Worm (Caenorhabditis elegans) whole organism, late embryonic: ENCODE measurements around the gene marc-5.

Source experiments
- F13H6.1 ChIP-seq: sonication (generic microtip); optimal IDR thresholded peaks from 2 replicates; lab custom pipeline; 2016; ENCODE audit warnings: missing genetic modification characterization, missing compliant biosample characterization
- K02D7.2 ChIP-seq: sonication (generic microtip); optimal IDR thresholded peaks from 2 replicates; lab custom pipeline; 2017; ENCODE audit warnings: mild to moderate bottlenecking, missing genetic modification characterization, missing compliant biosample characterization
- ahr-1 ChIP-seq: sonication (generic microtip); optimal IDR thresholded peaks from 2 replicates; lab custom pipeline; 2016; ENCODE audit warnings: missing genetic modification characterization, missing compliant biosample characterization
- ceh-22 ChIP-seq: sonication (generic microtip); optimal IDR thresholded peaks from 2 replicates; lab custom pipeline; 2017; ENCODE audit warnings: missing biosample characterization, missing genetic modification characterization
- ceh-31 ChIP-seq: sonication (generic microtip); optimal IDR thresholded peaks from 2 replicates; lab custom pipeline; 2016; ENCODE audit warnings: missing genetic modification characterization, missing compliant biosample characterization
- ceh-45 ChIP-seq: fragments of 200-800 bp; sonication (Bioruptor generic); IDR thresholded peaks from 2 replicates; pipeline ENCODE4 v1.3.6; 2022; ENCODE audit warnings: missing genetic modification reagents, missing genetic modification characterization, missing compliant biosample characterization
- ceh-48 ChIP-seq: sonication (generic microtip); optimal IDR thresholded peaks from 2 replicates; lab custom pipeline; 2016; ENCODE audit warnings: missing genetic modification characterization, inconsistent platforms, missing compliant biosample characterization
- ceh-6 ChIP-seq: fragments of 200-800 bp; sonication (Bioruptor generic); optimal IDR thresholded peaks from 2 replicates; lab custom pipeline; 2018; ENCODE audit warnings: mild to moderate bottlenecking, missing genetic modification characterization, missing compliant biosample characterization
- ceh-9 ChIP-seq: sonication (generic microtip); optimal IDR thresholded peaks from 2 replicates; lab custom pipeline; 2016; ENCODE audit warnings: mild to moderate bottlenecking, missing genetic modification characterization, inconsistent platforms, missing compliant biosample characterization
- che-1 ChIP-seq: sonication (generic microtip); optimal IDR thresholded peaks from 2 replicates; lab custom pipeline; 2016; ENCODE audit warnings: mild to moderate bottlenecking, missing genetic modification characterization, missing compliant biosample characterization
- elt-2 ChIP-seq: sonication (generic microtip); optimal IDR thresholded peaks from 2 replicates; lab custom pipeline; 2016; ENCODE audit warnings: missing genetic modification reagents, missing genetic modification characterization, missing compliant biosample characterization
- elt-4 ChIP-seq: sonication (generic microtip); optimal IDR thresholded peaks from 2 replicates; lab custom pipeline; 2016; ENCODE audit warnings: missing genetic modification characterization, missing compliant biosample characterization
- fax-1 ChIP-seq: sonication (generic microtip); optimal IDR thresholded peaks from 2 replicates; lab custom pipeline; 2016; ENCODE audit warnings: missing genotype, missing genetic modification characterization, missing compliant biosample characterization
- fkh-10 ChIP-seq: fragments of 150-350 bp; optimal IDR thresholded peaks from 2 replicates; lab custom pipeline; 2014; ENCODE audit warnings: missing biosample characterization, missing genetic modification reagents, missing genetic modification characterization
- fkh-6 ChIP-seq: sonication (generic microtip); optimal IDR thresholded peaks from 2 replicates; lab custom pipeline; 2016; ENCODE audit warnings: missing genetic modification characterization, missing compliant biosample characterization
- gmeb-2 ChIP-seq: sonication (generic microtip); optimal IDR thresholded peaks from 2 replicates; lab custom pipeline; 2016; ENCODE audit warnings: missing genetic modification characterization, inconsistent platforms, missing compliant biosample characterization
- hlh-13 ChIP-seq: fragments of 200-800 bp; sonication (Bioruptor generic); optimal IDR thresholded peaks from 2 replicates; lab custom pipeline; 2018; ENCODE audit warnings: mild to moderate bottlenecking, missing genetic modification characterization, missing compliant biosample characterization
- hlh-30 ChIP-seq: sonication (generic microtip); optimal IDR thresholded peaks from 2 replicates; lab custom pipeline; 2017; ENCODE audit warnings: antibody characterized with exemption, missing genetic modification characterization, missing compliant biosample characterization; ENCODE audit not compliant: insufficient read depth
- hlh-8 ChIP-seq: sonication (generic microtip); optimal IDR thresholded peaks from 2 replicates; lab custom pipeline; 2016; ENCODE audit warnings: missing genotype, missing genetic modification characterization, missing compliant biosample characterization
- lim-6 ChIP-seq: sonication (generic microtip); optimal IDR thresholded peaks from 2 replicates; lab custom pipeline; 2016; ENCODE audit warnings: missing genetic modification characterization, missing compliant biosample characterization
- lin-11 ChIP-seq: fragments of 200-800 bp; sonication (Bioruptor generic); optimal IDR thresholded peaks from 2 replicates; lab custom pipeline; 2018; ENCODE audit warnings: mild to moderate bottlenecking, missing genetic modification characterization, missing compliant biosample characterization
- nhr-232 ChIP-seq: sonication (generic microtip); optimal IDR thresholded peaks from 2 replicates; lab custom pipeline; 2016; ENCODE audit warnings: missing genetic modification characterization, missing compliant biosample characterization
- odd-2 ChIP-seq: sonication (generic microtip); optimal IDR thresholded peaks from 2 replicates; lab custom pipeline; 2017; ENCODE audit warnings: antibody characterized with exemption, mild to moderate bottlenecking, missing genetic modification characterization, missing compliant biosample characterization
- pat-9 ChIP-seq: fragments of 200-800 bp; sonication (Bioruptor generic); optimal IDR thresholded peaks from 2 replicates; lab custom pipeline; 2018; ENCODE audit warnings: mild to moderate bottlenecking, missing genetic modification characterization, moderate library complexity, missing compliant biosample characterization
- pax-1 ChIP-seq: fragments of 150-350 bp; optimal IDR thresholded peaks from 2 replicates; lab custom pipeline; 2014; ENCODE audit warnings: missing biosample characterization, missing genetic modification characterization
- pha-4 ChIP-seq: fragments of 150-350 bp; optimal IDR thresholded peaks from 2 replicates; lab custom pipeline; 2018; ENCODE audit warnings: missing biosample characterization, missing genetic modification reagents, missing genetic modification characterization
- pqm-1 ChIP-seq: sonication (generic microtip); optimal IDR thresholded peaks from 2 replicates; lab custom pipeline; 2016; ENCODE audit warnings: missing genetic modification characterization, missing compliant biosample characterization
- ref-2 ChIP-seq: sonication (generic microtip); optimal IDR thresholded peaks from 2 replicates; lab custom pipeline; 2016; ENCODE audit warnings: missing genetic modification characterization, missing compliant biosample characterization
- sox-2 ChIP-seq: fragments of 200-800 bp; sonication (Bioruptor generic); IDR thresholded peaks from 2 replicates; pipeline ENCODE4 v1.3.6; 2022; ENCODE audit warnings: missing genetic modification reagents, missing genetic modification characterization, missing compliant biosample characterization
- sox-4 ChIP-seq: sonication (generic microtip); optimal IDR thresholded peaks from 2 replicates; lab custom pipeline; 2017; ENCODE audit warnings: mild to moderate bottlenecking, missing genetic modification characterization, inconsistent platforms, missing compliant biosample characterization
- syd-9 ChIP-seq: sonication (generic microtip); optimal IDR thresholded peaks from 2 replicates; lab custom pipeline; 2016; ENCODE audit warnings: mild to moderate bottlenecking, missing genetic modification characterization, moderate library complexity, missing compliant biosample characterization
- tbx-2 ChIP-seq: sonication (generic microtip); optimal IDR thresholded peaks from 2 replicates; lab custom pipeline; 2016; ENCODE audit warnings: missing genetic modification characterization, missing compliant biosample characterization
- tbx-7 ChIP-seq: sonication (generic microtip); optimal IDR thresholded peaks from 2 replicates; lab custom pipeline; 2016; ENCODE audit warnings: missing genotype, missing genetic modification characterization, missing compliant biosample characterization
- unc-3 ChIP-seq, 2 experiments: fragments of 200-800 bp in 1 of 2; sonication (Bioruptor generic) in 1 of 2; sonication (generic microtip) in 1 of 2; conservative IDR thresholded peaks in 1 of 2; optimal IDR thresholded peaks in 1 of 2; 2 replicates each; pipeline versions ENCODE4 v1.3.6 to Lab custom; 2016 to 2022; ENCODE audit warnings: missing compliant biosample characterization in 2 of 2, missing genetic modification characterization in 2 of 2, missing genetic modification reagents in 1 of 2
- unc-86 ChIP-seq: sonication (generic microtip); optimal IDR thresholded peaks from 2 replicates; lab custom pipeline; 2016; ENCODE audit warnings: missing genetic modification characterization, missing compliant biosample characterization
- ztf-16 ChIP-seq: sonication (generic microtip); optimal IDR thresholded peaks from 2 replicates; lab custom pipeline; 2017; ENCODE audit warnings: missing genetic modification characterization, missing compliant biosample characterization

The marc-5 gene

ce11 chrII:12379430-12379829, at the start of gene marc-5:
Gene marc-5 (minus strand): TSS chrII:12379530.
- TF ChIP-seq unc-3 (GFP tag; conservative IDR thresholded peaks at IDR 0.05; lab: Robert Waterston, UW) (no peak), unc-3 (tag; optimal IDR thresholded peaks at IDR 0.05; lab: Kevin White, UChicago) (no peak), ceh-22 (tag; lab: Kevin White, UChicago) (no peak), ztf-16 (tag; lab: Kevin White, UChicago) (no peak), fax-1 (tag; lab: Kevin White, UChicago) (no peak), tbx-7 (tag; lab: Kevin White, UChicago) (no peak), ceh-6 (GFP tag; lab: Kevin White, UChicago) (no peak), ceh-31 (no peak), tbx-2 (tag; lab: Kevin White, UChicago) (no peak), pax-1 (tag; lab: Kevin White, UChicago) (no peak)

ce11 chrII:12425644-12426222, 46.4 kb upstream of the marc-5 start, which contains the start of gene daf-22:
Gene daf-22 (minus strand): TSS chrII:12425694.
- TF ChIP-seq F13H6.1 (tag; lab: Kevin White, UChicago) (no peak), ceh-48 (tag; lab: Kevin White, UChicago) (no peak), elt-2 (tag; lab: Kevin White, UChicago) (peak; percentile 76), pha-4 (tag; lab: Kevin White, UChicago) (no peak), che-1 (no peak)

ce11 chrII:12420486-12420885, 41.2 kb upstream of the marc-5 start, which contains the start of gene sre-26:
Gene sre-26 (minus strand): TSS chrII:12420586.
- TF ChIP-seq lin-11 (tag; lab: Kevin White, UChicago), result no peak
- TF ChIP-seq ahr-1 (tag; lab: Kevin White, UChicago), result no peak
- no peak for TF ChIP-seq fkh-6 (tag; lab: Kevin White, UChicago)
- TF ChIP-seq unc-86, result no peak
- no peak for TF ChIP-seq tbx-2 (tag; lab: Kevin White, UChicago)
- TF ChIP-seq nhr-232, result no peak
- no peak for TF ChIP-seq F13H6.1 (tag; lab: Kevin White, UChicago)
- TF ChIP-seq, all 69 proteins: peak for 0

- TF ChIP-seq fkh-10 (GFP tag; lab: Kevin White, UChicago), result no peak
Measured at ce11 chrII:12417996-12418395, 38.7 kb upstream of the marc-5 start.

- no peak for TF ChIP-seq unc-3 (GFP tag; conservative IDR thresholded peaks at IDR 0.05; lab: Robert Waterston, UW)
- TF ChIP-seq unc-3 (tag; optimal IDR thresholded peaks at IDR 0.05; lab: Kevin White, UChicago), result no peak
- TF ChIP-seq elt-4, result no peak
- TF ChIP-seq lim-6 (tag; lab: Kevin White, UChicago), result no peak
- TF ChIP-seq ceh-9 (tag; lab: Kevin White, UChicago), result no peak
- no peak for TF ChIP-seq lin-11 (tag; lab: Kevin White, UChicago)
- TF ChIP-seq F13H6.1 (tag; lab: Kevin White, UChicago), result no peak
- no peak for TF ChIP-seq syd-9 (tag; lab: Kevin White, UChicago)
Measured at ce11 chrII:12417514-12417913, 38.2 kb upstream of the marc-5 start, which contains the start of gene sre-27. Gene sre-27 (minus strand): TSS chrII:12417614.

- TF ChIP-seq pha-4 (tag; lab: Kevin White, UChicago) (no peak), hlh-8 (no peak), hlh-13 (GFP tag; lab: Kevin White, UChicago) (no peak), gmeb-2 (tag; lab: Kevin White, UChicago) (no peak), F13H6.1 (tag; lab: Kevin White, UChicago) (no peak), odd-2 (tag; lab: Kevin White, UChicago) (no peak), pat-9 (tag; lab: Kevin White, UChicago) (no peak), pqm-1 (tag; lab: Kevin White, UChicago) (no peak), K02D7.2 (tag; lab: Kevin White, UChicago) (no peak), unc-3 (GFP tag; conservative IDR thresholded peaks at IDR 0.05; lab: Robert Waterston, UW) (no peak), unc-3 (tag; optimal IDR thresholded peaks at IDR 0.05; lab: Kevin White, UChicago) (no peak), hlh-30 (tag; lab: Kevin White, UChicago) (no peak), ref-2 (no peak), sox-4 (tag; lab: Kevin White, UChicago) (no peak), ceh-48 (tag; lab: Kevin White, UChicago) (no peak), sox-2 (GFP tag; lab: Robert Waterston, UW) (no peak), ceh-45 (GFP tag; lab: Robert Waterston, UW) (no peak)
Measured at ce11 chrII:12414805-12415204, 35.5 kb upstream of the marc-5 start, which contains the start of gene Y57A10C.11. Gene Y57A10C.11 (minus strand): TSS chrII:12414905.
